Worm (Caenorhabditis elegans): ENCODE data around the gene M117.4.

DNA sequence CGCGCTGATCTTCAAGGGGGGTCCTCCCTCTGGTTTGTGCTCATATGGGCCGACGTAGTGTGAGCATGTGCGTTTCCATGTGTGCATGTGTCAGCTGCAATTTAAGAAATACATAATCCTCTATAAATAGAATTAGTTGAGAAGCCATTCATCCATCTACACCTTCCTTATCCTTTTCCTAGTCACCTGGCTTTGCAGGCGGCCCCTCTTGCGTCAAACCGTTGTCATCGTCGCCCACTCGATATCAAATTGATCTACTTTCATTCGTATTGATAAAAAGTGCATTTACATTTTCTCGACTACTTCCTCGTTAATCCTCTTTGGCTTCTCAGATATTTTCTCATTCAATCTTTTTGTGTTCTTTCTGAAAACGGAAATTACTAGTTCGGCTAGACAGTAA, 21.3 kb downstream of the M117.4 start:
- TF ChIP-seq fkh-10 (GFP tag; optimal IDR thresholded peaks at IDR 0.05) (no peak), tbx-2 (tag; optimal IDR thresholded peaks at IDR 0.05) (no peak), nhr-12 (tag; optimal IDR thresholded peaks at IDR 0.05) (no peak)

Data from whole organism, L3 larva.